Worm (Caenorhabditis elegans) whole organism, L1 larva: ENCODE data around the gene rnh-1.0.

Experiments
- C04F5.9 ChIP-seq: sonication (generic microtip); optimal IDR thresholded peaks from 2 replicates; lab custom pipeline; 2016; ENCODE audit warnings: missing genetic modification characterization, missing compliant biosample characterization
- C16A3.4 ChIP-seq: fragments of 150-350 bp; optimal IDR thresholded peaks from 2 replicates; lab custom pipeline; 2014; ENCODE audit warnings: missing biosample characterization, missing genetic modification characterization
- C34B4.2 ChIP-seq: sonication (generic microtip); optimal IDR thresholded peaks from 2 replicates; lab custom pipeline; 2017; ENCODE audit warnings: mild to moderate bottlenecking, missing genetic modification characterization, missing compliant biosample characterization
- F16B12.6 ChIP-seq: fragments of 150-350 bp; optimal IDR thresholded peaks from 2 replicates; lab custom pipeline; 2014; ENCODE audit warnings: missing biosample characterization, missing genetic modification characterization
- blmp-1 ChIP-seq: fragments of 150-350 bp; optimal IDR thresholded peaks from 2 replicates; lab custom pipeline; 2014; ENCODE audit warnings: missing biosample characterization, missing genetic modification characterization
- ceh-82 ChIP-seq, 3 experiments: fragments of 150-350 bp in 1 of 3; sonication (generic microtip) in 2 of 3; optimal IDR thresholded peaks; 2 replicates each; lab custom pipeline; 2014 to 2017; ENCODE audit warnings: missing biosample characterization in 3 of 3, missing genetic modification characterization in 3 of 3
- ceh-88 ChIP-seq: fragments of 200-800 bp; sonication (Bioruptor generic); IDR thresholded peaks from 2 replicates; pipeline ENCODE4 v1.3.6; 2022; ENCODE audit warnings: missing genetic modification characterization, missing compliant biosample characterization
- dpl-1 ChIP-seq, 3 experiments: fragments of 150-350 bp in 2 of 3; sonication (generic microtip) in 1 of 3; optimal IDR thresholded peaks; 2 replicates each; lab custom pipeline; 2014 to 2017; ENCODE audit warnings: missing biosample characterization in 3 of 3, missing genetic modification characterization in 3 of 3, missing genetic modification reagents in 3 of 3
- dsc-1 ChIP-seq: sonication (generic microtip); optimal IDR thresholded peaks from 2 replicates; lab custom pipeline; 2016; ENCODE audit warnings: mild to moderate bottlenecking, missing genetic modification characterization, missing compliant biosample characterization
- efl-1 ChIP-seq, 4 experiments: fragments of 150-350 bp; optimal IDR thresholded peaks in 3 of 4; peaks in 1 of 4; 1 replicate in 1 of 4; 2 replicates in 3 of 4; lab custom pipeline; 2014; ENCODE audit warnings: missing biosample characterization in 2 of 4, missing genetic modification characterization in 2 of 4, missing genetic modification reagents in 2 of 4
- efl-3 ChIP-seq: fragments of 200-800 bp; sonication (Bioruptor generic); optimal IDR thresholded peaks from 2 replicates; lab custom pipeline; 2018; ENCODE audit warnings: mild to moderate bottlenecking, missing genetic modification characterization, missing compliant biosample characterization
- egl-27 ChIP-seq, 2 experiments: fragments of 150-350 bp in 1 of 2; sonication (generic microtip); optimal IDR thresholded peaks; 3 replicates each; lab custom pipeline; 2017 to 2018; ENCODE audit warnings: missing biosample characterization in 2 of 2, missing genetic modification characterization in 2 of 2, missing genetic modification reagents in 2 of 2
- elt-2 ChIP-seq: sonication (generic microtip); optimal IDR thresholded peaks from 2 replicates; lab custom pipeline; 2016; ENCODE audit warnings: missing genetic modification characterization, mild to moderate bottlenecking, inconsistent platforms, missing compliant biosample characterization, missing genetic modification reagents
- elt-3 ChIP-seq, 6 experiments: fragments of 150-350 bp in 1 of 6; sonication (generic microtip); optimal IDR thresholded peaks; 2 replicates each; lab custom pipeline; 2017 to 2018; ENCODE audit warnings: missing biosample characterization in 6 of 6, missing genetic modification characterization in 6 of 6, inconsistent platforms in 1 of 6
- fkh-4 ChIP-seq: sonication (generic microtip); optimal IDR thresholded peaks from 2 replicates; lab custom pipeline; 2016; ENCODE audit warnings: missing compliant biosample characterization, missing genetic modification characterization, borderline replicate concordance
- hlh-4 ChIP-seq: sonication (generic microtip); optimal IDR thresholded peaks from 2 replicates; lab custom pipeline; 2016; ENCODE audit warnings: mild to moderate bottlenecking, missing genetic modification characterization, missing compliant biosample characterization
- hpl-2 ChIP-seq: fragments of 150-350 bp; optimal IDR thresholded peaks from 2 replicates; lab custom pipeline; 2014; ENCODE audit warnings: missing biosample characterization, missing genetic modification reagents, missing genetic modification characterization
- irx-1 ChIP-seq: sonication (generic microtip); optimal IDR thresholded peaks from 2 replicates; lab custom pipeline; 2016; ENCODE audit warnings: missing genetic modification characterization, missing compliant biosample characterization
- isw-1 ChIP-seq: fragments of 200-800 bp; sonication (Bioruptor generic); IDR thresholded peaks from 2 replicates; pipeline ENCODE4 v1.3.6; 2022; ENCODE audit warnings: missing genetic modification characterization, missing compliant biosample characterization
- lin-13 ChIP-seq: fragments of 150-350 bp; optimal IDR thresholded peaks from 2 replicates; lab custom pipeline; 2014; ENCODE audit warnings: missing biosample characterization, missing genetic modification reagents, missing genetic modification characterization
- lin-14 ChIP-seq: fragments of 200-800 bp; sonication (Bioruptor generic); optimal IDR thresholded peaks from 2 replicates; lab custom pipeline; 2018; ENCODE audit warnings: mild to moderate bottlenecking, missing genetic modification characterization, moderate library complexity, missing compliant biosample characterization
- lin-15B ChIP-seq: fragments of 150-350 bp; sonication (generic microtip); optimal IDR thresholded peaks from 3 replicates; lab custom pipeline; 2014; ENCODE audit warnings: missing biosample characterization, missing genetic modification characterization
- lin-35 ChIP-seq, 2 experiments: fragments of 150-350 bp; optimal IDR thresholded peaks; 2 replicates each; lab custom pipeline; 2014; ENCODE audit warnings: missing biosample characterization in 2 of 2, missing genetic modification characterization in 2 of 2, missing genetic modification reagents in 2 of 2
- lir-3 ChIP-seq: sonication (generic microtip); optimal IDR thresholded peaks from 2 replicates; lab custom pipeline; 2016; ENCODE audit warnings: mild to moderate bottlenecking, missing genetic modification characterization, moderate library complexity, missing compliant biosample characterization; ENCODE audit not compliant: poor library complexity
- lsy-2 ChIP-seq, 2 experiments: fragments of 150-350 bp; optimal IDR thresholded peaks; 2 replicates each; lab custom pipeline; 2014; ENCODE audit warnings: missing biosample characterization in 2 of 2, missing genetic modification characterization in 2 of 2
- mep-1 ChIP-seq: fragments of 150-350 bp; optimal IDR thresholded peaks from 2 replicates; lab custom pipeline; 2014; ENCODE audit warnings: missing biosample characterization, missing genetic modification characterization
- nhr-11 ChIP-seq: fragments of 150-350 bp; optimal IDR thresholded peaks from 2 replicates; lab custom pipeline; 2014; ENCODE audit warnings: missing biosample characterization, missing genetic modification characterization
- nhr-12 ChIP-seq: sonication (generic microtip); optimal IDR thresholded peaks from 2 replicates; lab custom pipeline; 2017; ENCODE audit warnings: missing biosample characterization, missing genetic modification characterization
- nhr-20 ChIP-seq: sonication (generic microtip); optimal IDR thresholded peaks from 2 replicates; lab custom pipeline; 2016; ENCODE audit warnings: mild to moderate bottlenecking, missing genetic modification characterization, missing compliant biosample characterization
- nhr-28 ChIP-seq: fragments of 150-350 bp; optimal IDR thresholded peaks from 2 replicates; lab custom pipeline; 2014; ENCODE audit warnings: missing biosample characterization, missing genetic modification characterization
- nhr-71 ChIP-seq: sonication (generic microtip); optimal IDR thresholded peaks from 2 replicates; lab custom pipeline; 2016; ENCODE audit warnings: mild to moderate bottlenecking, missing genetic modification characterization, moderate library complexity, missing compliant biosample characterization
- nhr-76 ChIP-seq: sonication (generic microtip); optimal IDR thresholded peaks from 2 replicates; lab custom pipeline; 2017; ENCODE audit warnings: missing biosample characterization, missing genetic modification characterization
- nhr-84 ChIP-seq: sonication (generic microtip); optimal IDR thresholded peaks from 2 replicates; lab custom pipeline; 2017; ENCODE audit warnings: missing biosample characterization, missing genetic modification characterization
- nhr-85 ChIP-seq: sonication (generic microtip); peaks from one replicate; lab custom pipeline; 2016; ENCODE audit warnings: missing genetic modification characterization, inconsistent platforms, missing compliant biosample characterization
- pag-3 ChIP-seq: sonication (generic microtip); optimal IDR thresholded peaks from 2 replicates; lab custom pipeline; 2017; ENCODE audit warnings: missing genetic modification characterization, mild to moderate bottlenecking, missing compliant biosample characterization, antibody characterized with exemption, borderline replicate concordance; ENCODE audit not compliant: insufficient read depth
- pqm-1 ChIP-seq: sonication (generic microtip); optimal IDR thresholded peaks from 3 replicates; lab custom pipeline; 2017; ENCODE audit warnings: missing biosample characterization, missing genetic modification characterization
- rnt-1 ChIP-seq: sonication (generic microtip); optimal IDR thresholded peaks from 2 replicates; lab custom pipeline; 2016; ENCODE audit warnings: mild to moderate bottlenecking, missing genetic modification characterization, moderate library complexity, missing compliant biosample characterization
- skn-1 ChIP-seq: fragments of 150-350 bp; optimal IDR thresholded peaks from 2 replicates; lab custom pipeline; 2014; ENCODE audit warnings: missing biosample characterization, missing genetic modification characterization
- snpc-4 ChIP-seq: fragments of 150-350 bp; optimal IDR thresholded peaks from 2 replicates; lab custom pipeline; 2014; ENCODE audit warnings: missing biosample characterization, missing genetic modification characterization
- snu-23 ChIP-seq: sonication (generic microtip); optimal IDR thresholded peaks from 2 replicates; lab custom pipeline; 2016; ENCODE audit warnings: missing genetic modification characterization, missing compliant biosample characterization
- tlp-1 ChIP-seq: fragments of 150-350 bp; optimal IDR thresholded peaks from 2 replicates; lab custom pipeline; 2014; ENCODE audit warnings: missing biosample characterization, missing genetic modification characterization
- unc-130 ChIP-seq: fragments of 150-350 bp; optimal IDR thresholded peaks from 2 replicates; lab custom pipeline; 2017; ENCODE audit warnings: missing biosample characterization, missing genetic modification characterization, inconsistent platforms
- unc-30 ChIP-seq: sonication (generic microtip); optimal IDR thresholded peaks from 2 replicates; lab custom pipeline; 2017; ENCODE audit warnings: missing biosample characterization, missing genetic modification characterization
- unc-98 ChIP-seq: fragments of 200-800 bp; sonication (Bioruptor generic); IDR thresholded peaks from 2 replicates; pipeline ENCODE4 v1.3.6; 2022; ENCODE audit warnings: missing genetic modification characterization, missing compliant biosample characterization
- xbp-1 ChIP-seq: sonication (generic microtip); optimal IDR thresholded peaks from 2 replicates; lab custom pipeline; 2016; ENCODE audit warnings: missing genetic modification characterization, missing compliant biosample characterization
- zag-1 ChIP-seq: fragments of 150-350 bp; optimal IDR thresholded peaks from 2 replicates; lab custom pipeline; 2014; ENCODE audit warnings: missing biosample characterization, missing genetic modification characterization

rnh-1.0 gene

DNA sequence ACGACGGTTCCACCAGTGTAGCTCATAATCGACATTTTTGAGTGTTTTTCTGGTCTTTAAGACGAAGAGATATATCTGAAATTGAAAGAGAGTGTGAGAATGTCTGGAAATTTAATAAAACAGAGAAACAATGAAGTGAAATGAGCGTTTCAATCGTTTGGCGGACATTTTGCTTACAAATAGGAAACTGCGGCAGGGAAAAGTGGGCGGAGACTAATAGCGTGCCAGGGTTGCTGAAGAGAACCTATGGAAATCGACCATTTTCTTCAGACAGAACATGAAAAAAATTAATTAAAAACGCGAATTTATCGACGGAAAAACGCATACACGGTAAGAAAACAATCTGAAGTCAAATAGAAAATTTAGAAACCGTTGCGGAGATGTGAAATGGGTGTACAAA, 39.8 kb upstream of the rnh-1.0 start, which contains the start of gene pbs-3 (continued):
- TF ChIP-seq unc-98 (GFP tag; lab: Robert Waterston, UW): no peak
- peak; percentile 59 to 86 for TF ChIP-seq lin-35 (GFP tag; optimal IDR thresholded peaks at IDR 0.05; lab: Kevin White, UChicago)
- TF ChIP-seq F16B12.6 (tag; lab: Kevin White, UChicago): peak; percentile 56
- peak; percentile 97 for TF ChIP-seq skn-1 (tag; lab: Kevin White, UChicago)
- peak; percentile 65 for TF ChIP-seq unc-130 (tag; lab: Kevin White, UChicago)
- peak; percentile 55 for TF ChIP-seq lir-3 (tag; lab: Kevin White, UChicago)
- TF ChIP-seq snu-23 (GFP tag; lab: Kevin White, UChicago): peak; percentile 67
- peak; percentile 86 for TF ChIP-seq C16A3.4
- no peak for TF ChIP-seq zag-1 (tag; lab: Kevin White, UChicago)
- TF ChIP-seq ceh-82 (tag; optimal IDR thresholded peaks at IDR 0.05; lab: Kevin White, UChicago): peak; percentile 44 to 79 (median 72)
- TF ChIP-seq lin-13 (GFP tag; lab: Kevin White, UChicago): peak; percentile 47
- TF ChIP-seq nhr-71 (tag; lab: Kevin White, UChicago): peak; percentile 64

DNA sequence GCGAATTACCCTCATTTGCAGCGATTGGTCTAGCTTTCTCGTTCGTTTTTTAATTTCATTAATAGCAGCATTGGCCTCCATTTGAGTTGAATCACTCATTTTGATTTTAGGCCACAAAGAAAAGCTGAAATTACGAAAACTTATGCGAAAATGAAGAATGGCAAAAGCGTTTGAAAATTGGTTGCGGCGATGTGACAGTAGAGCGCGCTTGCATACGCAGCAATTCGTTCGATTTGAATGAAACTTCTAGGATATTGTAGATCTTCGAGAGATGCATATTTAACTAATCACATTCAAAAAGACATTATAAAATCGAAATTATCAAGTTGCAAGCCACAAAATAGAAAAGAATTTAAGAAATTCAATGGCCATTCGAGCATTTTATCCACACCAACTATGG, 35.4 kb upstream of the rnh-1.0 start, which contains the start of gene ulp-2:
Gene ulp-2, minus strand, starts transcription at position 158 of the 400 bp plus-strand sequence.
- TF ChIP-seq C04F5.9 (tag; lab: Kevin White, UChicago) (no peak), lin-15B (peak; percentile 37), snpc-4 (tag; lab: Kevin White, UChicago) (no peak), egl-27 (tag; optimal IDR thresholded peaks at IDR 0.05; lab: Kevin White, UChicago) (no peak), rnt-1 (tag; lab: Kevin White, UChicago) (peak; percentile 13), mep-1 (peak; percentile 40), hlh-4 (no peak), dpl-1 (GFP tag; optimal IDR thresholded peaks at IDR 0.05; lab: Kevin White, UChicago) (peak in 2 of 3 experiments; percentile 46 to 67), nhr-28 (no peak), lsy-2 (tag; optimal IDR thresholded peaks at IDR 0.05; lab: Kevin White, UChicago) (peak; percentile 12 to 46), nhr-84 (tag; lab: Kevin White, UChicago) (no peak), skn-1 (tag; lab: Kevin White, UChicago) (no peak), nhr-12 (tag; lab: Kevin White, UChicago) (no peak), unc-30 (tag; lab: Kevin White, UChicago) (no peak), nhr-76 (tag; lab: Kevin White, UChicago) (no peak), zag-1 (tag; lab: Kevin White, UChicago) (no peak), blmp-1 (tag; lab: Kevin White, UChicago) (peak; percentile 7), efl-1 (optimal IDR thresholded peaks at IDR 0.05; lab: Kevin White, UChicago) (peak; percentile 40 to 51), efl-1 (GFP tag; optimal IDR thresholded peaks at IDR 0.05 in 1 of 2; lab: Kevin White, UChicago) (peak; percentile 51 to 55), lin-35 (GFP tag; optimal IDR thresholded peaks at IDR 0.05; lab: Kevin White, UChicago) (peak; percentile 28 to 71), snu-23 (GFP tag; lab: Kevin White, UChicago) (peak; percentile 12), C34B4.2 (tag; lab: Kevin White, UChicago) (no peak), lin-14 (GFP tag; lab: Kevin White, UChicago) (peak; percentile 22)

DNA sequence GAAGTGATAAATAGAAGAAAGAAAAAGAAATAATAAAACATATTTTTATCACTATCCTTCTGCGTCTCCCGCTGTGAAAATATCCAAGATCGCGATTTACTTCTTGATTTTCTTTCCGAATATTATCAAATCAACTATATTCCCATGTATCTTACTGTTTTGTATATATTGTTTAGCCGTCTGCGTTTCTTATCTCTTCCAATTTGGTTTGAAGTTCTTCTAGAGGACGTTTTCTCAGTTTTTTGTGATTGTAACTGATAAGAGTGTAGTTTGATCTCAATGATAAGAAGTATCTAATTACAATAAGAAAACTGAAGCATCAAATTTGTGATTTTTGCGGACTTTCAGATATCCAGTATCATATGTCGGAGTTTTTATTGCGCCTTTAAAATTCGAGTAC, 34.4 kb upstream of the rnh-1.0 start:
- TF ChIP-seq lsy-2 (tag; optimal IDR thresholded peaks at IDR 0.05; lab: Kevin White, UChicago) (peak in 1 of 2 experiments; percentile 16), ceh-88 (GFP tag; lab: Robert Waterston, UW) (no peak), hlh-4 (no peak), nhr-71 (tag; lab: Kevin White, UChicago) (no peak), unc-30 (tag; lab: Kevin White, UChicago) (no peak), nhr-11 (tag; lab: Kevin White, UChicago) (no peak), lin-14 (GFP tag; lab: Kevin White, UChicago) (peak; percentile 45), nhr-85 (peak; percentile 74), blmp-1 (tag; lab: Kevin White, UChicago) (peak; percentile 31), C34B4.2 (tag; lab: Kevin White, UChicago) (no peak), dsc-1 (tag; lab: Kevin White, UChicago) (no peak), nhr-20 (peak; percentile 44), xbp-1 (tag; lab: Kevin White, UChicago) (no peak), efl-3 (GFP tag; lab: Kevin White, UChicago) (no peak), elt-2 (tag; lab: Kevin White, UChicago) (peak; percentile 67), tlp-1 (tag; lab: Kevin White, UChicago) (no peak), fkh-4 (no peak), snpc-4 (tag; lab: Kevin White, UChicago) (no peak), pag-3 (tag; lab: Kevin White, UChicago) (no peak), isw-1 (GFP tag; lab: Robert Waterston, UW) (no peak), irx-1 (tag; lab: Kevin White, UChicago) (no peak), pqm-1 (no peak), skn-1 (tag; lab: Kevin White, UChicago) (no peak), mep-1 (no peak), nhr-12 (tag; lab: Kevin White, UChicago) (no peak), hpl-2 (GFP tag; lab: Kevin White, UChicago) (no peak), egl-27 (tag; optimal IDR thresholded peaks at IDR 0.05; lab: Kevin White, UChicago) (no peak), elt-3 (tag; optimal IDR thresholded peaks at IDR 0.05; lab: Kevin White, UChicago) (peak in 1 of 6 experiments; percentile 63)
